Worm (Caenorhabditis elegans) whole organism, young adult: ENCODE measurements around the gene dhs-18.

Experiments used
- C06A6.2 ChIP-seq: fragments of 200-800 bp; sonication (Bioruptor generic); conservative IDR thresholded peaks from 2 replicates; pipeline ENCODE4 v1.3.6; 2022; ENCODE audit warnings: missing genetic modification characterization, missing compliant biosample characterization
- D2030.7 ChIP-seq: fragments of 200-800 bp; sonication (Bioruptor generic); IDR thresholded peaks from 2 replicates; pipeline ENCODE4 v1.3.6; 2022; ENCODE audit warnings: missing genetic modification reagents, missing genetic modification characterization, missing compliant biosample characterization
- F22D6.2 ChIP-seq: sonication (generic microtip); optimal IDR thresholded peaks from 2 replicates; lab custom pipeline; 2016; ENCODE audit warnings: mild to moderate bottlenecking, missing genetic modification characterization, missing compliant biosample characterization
- F23B12.7 ChIP-seq: sonication (generic microtip); optimal IDR thresholded peaks from 2 replicates; lab custom pipeline; 2017; ENCODE audit warnings: missing genetic modification characterization, mild to moderate bottlenecking, missing compliant biosample characterization, antibody characterized with exemption, moderate library complexity; ENCODE audit not compliant: insufficient read depth
- F33H1.4 ChIP-seq: fragments of 200-800 bp; sonication (Bioruptor generic); IDR thresholded peaks from 2 replicates; pipeline ENCODE4 v1.3.6; 2022; ENCODE audit warnings: missing genetic modification reagents, missing genetic modification characterization, missing compliant biosample characterization
- F57A8.1 ChIP-seq: fragments of 200-800 bp; sonication (Bioruptor generic); optimal IDR thresholded peaks from 2 replicates; lab custom pipeline; 2018; ENCODE audit warnings: mild to moderate bottlenecking, missing genetic modification characterization, moderate library complexity, missing compliant biosample characterization
- K11D2.4 ChIP-seq: fragments of 200-800 bp; sonication (Bioruptor generic); IDR thresholded peaks from 2 replicates; pipeline ENCODE4 v1.3.6; 2022; ENCODE audit warnings: missing genetic modification reagents, missing genetic modification characterization, missing compliant biosample characterization
- T07F8.4 ChIP-seq: sonication (generic microtip); optimal IDR thresholded peaks from 2 replicates; lab custom pipeline; 2016; ENCODE audit warnings: mild to moderate bottlenecking, missing genetic modification characterization, moderate library complexity, missing compliant biosample characterization
- T26A5.8 ChIP-seq: sonication (generic microtip); optimal IDR thresholded peaks from 2 replicates; lab custom pipeline; 2016; ENCODE audit warnings: missing genetic modification characterization, missing compliant biosample characterization
- ZK185.1 ChIP-seq: sonication (generic microtip); optimal IDR thresholded peaks from 2 replicates; lab custom pipeline; 2016; ENCODE audit warnings: mild to moderate bottlenecking, missing genetic modification characterization, missing compliant biosample characterization; ENCODE audit not compliant: poor library complexity, severe bottlenecking
- akir-1 ChIP-seq: fragments of 200-800 bp; sonication (Bioruptor generic); optimal IDR thresholded peaks from 2 replicates; lab custom pipeline; 2018; ENCODE audit warnings: mild to moderate bottlenecking, missing genetic modification characterization, moderate library complexity, missing compliant biosample characterization
- ama-1 ChIP-seq, 3 experiments: fragments of 150-350 bp in 1 of 3; sonication (generic microtip) in 2 of 3; optimal IDR thresholded peaks; 2 replicates each; lab custom pipeline; 2014 to 2018; ENCODE audit warnings: missing biosample characterization in 2 of 3, missing genetic modification characterization in 2 of 3, missing genetic modification reagents in 2 of 3
- aptf-2 ChIP-seq: fragments of 200-800 bp; sonication (Bioruptor generic); conservative IDR thresholded peaks from 2 replicates; pipeline ENCODE4 v1.3.6; 2022; ENCODE audit warnings: missing genetic modification reagents, missing genetic modification characterization, missing compliant biosample characterization
- ccch-3 ChIP-seq: fragments of 200-800 bp; sonication (Bioruptor generic); optimal IDR thresholded peaks from 2 replicates; lab custom pipeline; 2018; ENCODE audit warnings: mild to moderate bottlenecking, missing genetic modification characterization, missing compliant biosample characterization
- ceh-100 ChIP-seq: fragments of 200-800 bp; sonication (Bioruptor generic); IDR thresholded peaks from 2 replicates; pipeline ENCODE4 v1.3.6; 2022; ENCODE audit warnings: missing genetic modification reagents, missing genetic modification characterization, missing compliant biosample characterization
- chd-7 ChIP-seq: sonication (generic microtip); optimal IDR thresholded peaks from 2 replicates; lab custom pipeline; 2016; ENCODE audit warnings: mild to moderate bottlenecking, missing genetic modification characterization, moderate library complexity, missing compliant biosample characterization
- die-1 ChIP-seq: sonication (generic microtip); optimal IDR thresholded peaks from 2 replicates; lab custom pipeline; 2016; ENCODE audit warnings: missing genotype, mild to moderate bottlenecking, missing genetic modification characterization, missing compliant biosample characterization
- ekl-4 ChIP-seq: fragments of 200-800 bp; sonication (Bioruptor generic); IDR thresholded peaks from 2 replicates; pipeline ENCODE4 v1.3.6; 2022; ENCODE audit warnings: missing genetic modification reagents, missing genetic modification characterization, missing compliant biosample characterization
- ets-4 ChIP-seq: fragments of 200-800 bp; sonication (Bioruptor generic); optimal IDR thresholded peaks from 2 replicates; lab custom pipeline; 2018; ENCODE audit warnings: mild to moderate bottlenecking, missing genetic modification characterization, missing compliant biosample characterization
- gei-17 ChIP-seq: fragments of 200-800 bp; sonication (Bioruptor generic); optimal IDR thresholded peaks from 2 replicates; lab custom pipeline; 2018; ENCODE audit warnings: mild to moderate bottlenecking, missing genetic modification characterization, missing compliant biosample characterization
- him-1 ChIP-seq: sonication (generic microtip); optimal IDR thresholded peaks from 2 replicates; lab custom pipeline; 2016; ENCODE audit warnings: missing genotype, missing genetic modification reagents, missing genetic modification characterization, missing compliant biosample characterization
- hmg-1.2 ChIP-seq: fragments of 200-800 bp; sonication (Bioruptor generic); IDR thresholded peaks from 2 replicates; pipeline ENCODE4 v1.3.6; 2022; ENCODE audit warnings: missing genetic modification reagents, missing genetic modification characterization, missing compliant biosample characterization
- let-607 ChIP-seq, 2 experiments: fragments of 200-800 bp in 1 of 2; sonication (Bioruptor generic) in 1 of 2; sonication (generic microtip) in 1 of 2; optimal IDR thresholded peaks; 2 replicates each; lab custom pipeline; 2016 to 2018; ENCODE audit warnings: mild to moderate bottlenecking in 2 of 2, missing compliant biosample characterization in 2 of 2, missing genetic modification characterization in 2 of 2, moderate library complexity in 2 of 2, missing genotype in 1 of 2
- lsl-1 ChIP-seq: fragments of 200-800 bp; sonication (Bioruptor generic); optimal IDR thresholded peaks from 2 replicates; lab custom pipeline; 2018; ENCODE audit warnings: mild to moderate bottlenecking, missing genetic modification characterization, moderate library complexity, missing compliant biosample characterization
- lsy-27 ChIP-seq: sonication (generic microtip); optimal IDR thresholded peaks from 2 replicates; lab custom pipeline; 2017; ENCODE audit warnings: missing genetic modification characterization, mild to moderate bottlenecking, missing compliant biosample characterization, antibody characterized with exemption, missing genotype, borderline replicate concordance; ENCODE audit not compliant: insufficient read depth
- madf-3 ChIP-seq: fragments of 200-800 bp; sonication (Bioruptor generic); IDR thresholded peaks from 2 replicates; pipeline ENCODE4 v1.3.6; 2022; ENCODE audit warnings: missing genetic modification reagents, missing genetic modification characterization, missing compliant biosample characterization
- mel-28 ChIP-seq: sonication (generic microtip); optimal IDR thresholded peaks from 2 replicates; lab custom pipeline; 2016; ENCODE audit warnings: borderline replicate concordance, mild to moderate bottlenecking, missing genetic modification characterization, missing compliant biosample characterization
- mxl-1 ChIP-seq: sonication (generic microtip); optimal IDR thresholded peaks from 2 replicates; lab custom pipeline; 2016; ENCODE audit warnings: missing genetic modification characterization, missing compliant biosample characterization
- nfyb-1 ChIP-seq: fragments of 200-800 bp; sonication (Bioruptor generic); IDR thresholded peaks from 2 replicates; pipeline ENCODE4 v1.3.6; 2022; ENCODE audit warnings: missing genetic modification reagents, missing genetic modification characterization, missing compliant biosample characterization
- nhr-80 ChIP-seq: sonication (generic microtip); optimal IDR thresholded peaks from 2 replicates; lab custom pipeline; 2016; ENCODE audit warnings: missing genetic modification characterization, missing compliant biosample characterization
- pbrm-1 ChIP-seq: fragments of 200-800 bp; sonication (Bioruptor generic); IDR thresholded peaks from 2 replicates; pipeline ENCODE4 v1.3.6; 2022; ENCODE audit warnings: missing genetic modification reagents, missing genetic modification characterization, missing compliant biosample characterization
- snpc-1.3 ChIP-seq: sonication (generic microtip); optimal IDR thresholded peaks from 2 replicates; lab custom pipeline; 2017; ENCODE audit warnings: missing genetic modification characterization, mild to moderate bottlenecking, missing compliant biosample characterization, antibody characterized with exemption, moderate library complexity, missing genotype, missing genetic modification reagents; ENCODE audit not compliant: insufficient read depth
- snpc-4 ChIP-seq, 5 experiments: fragments of 150-350 bp in 1 of 5; sonication (generic microtip) in 4 of 5; optimal IDR thresholded peaks; 2 replicates each; lab custom pipeline; 2014 to 2018; ENCODE audit warnings: missing genetic modification characterization in 5 of 5, missing biosample characterization in 3 of 5, antibody characterized with exemption in 2 of 5, mild to moderate bottlenecking in 2 of 5, missing compliant biosample characterization in 2 of 5, missing genotype in 2 of 5, moderate library complexity in 2 of 5, missing genetic modification reagents in 1 of 5
- unc-130 ChIP-seq: sonication (generic microtip); optimal IDR thresholded peaks from 2 replicates; lab custom pipeline; 2016; ENCODE audit warnings: missing genetic modification reagents, missing genetic modification characterization, missing compliant biosample characterization
- unc-62 ChIP-seq: fragments of 150-350 bp; optimal IDR thresholded peaks from 2 replicates; lab custom pipeline; 2014; ENCODE audit warnings: missing biosample characterization, missing genetic modification reagents, missing genetic modification characterization
- ztf-22 ChIP-seq: fragments of 200-800 bp; sonication (Bioruptor generic); optimal IDR thresholded peaks from 2 replicates; lab custom pipeline; 2018; ENCODE audit warnings: mild to moderate bottlenecking, missing genetic modification characterization, moderate library complexity, missing compliant biosample characterization
- ztf-26 ChIP-seq: sonication (generic microtip); optimal IDR thresholded peaks from 2 replicates; lab custom pipeline; 2017; ENCODE audit warnings: missing genetic modification characterization, missing compliant biosample characterization
- ztf-3 ChIP-seq: fragments of 200-800 bp; sonication (Bioruptor generic); optimal IDR thresholded peaks from 2 replicates; lab custom pipeline; 2018; ENCODE audit warnings: mild to moderate bottlenecking, missing genetic modification characterization, missing compliant biosample characterization
- ztf-6 ChIP-seq: fragments of 200-800 bp; sonication (Bioruptor generic); IDR thresholded peaks from 2 replicates; pipeline ENCODE4 v1.3.6; 2022; ENCODE audit warnings: missing genetic modification reagents, missing genetic modification characterization, missing compliant biosample characterization

The dhs-18 gene

ce11 chrV:11039379-11039954 is 7.2 kb downstream of the dhs-18 start, which contains the start of gene pak-2 (continued):
- TF ChIP-seq lsy-27 (tag; lab: Kevin White, UChicago) = no peak
- TF ChIP-seq nhr-80 (tag; lab: Kevin White, UChicago) = peak; percentile 59
- TF ChIP-seq ztf-6 (GFP tag; lab: Robert Waterston, UW) = no peak
- TF ChIP-seq K11D2.4 = no peak
- no peak for TF ChIP-seq madf-3 (GFP tag; lab: Robert Waterston, UW)
- TF ChIP-seq gei-17 (GFP tag; lab: Kevin White, UChicago) = no peak
- TF ChIP-seq F23B12.7 (tag; lab: Kevin White, UChicago) = peak; percentile 86
- TF ChIP-seq pbrm-1 = peak; percentile 54; the same call in 1 of the 2 replicates
- TF ChIP-seq T07F8.4 (tag; lab: Kevin White, UChicago) = no peak
- no peak for TF ChIP-seq snpc-1.3 (tag; lab: Kevin White, UChicago)
- no peak for TF ChIP-seq die-1
- no peak for TF ChIP-seq T26A5.8
- TF ChIP-seq ama-1 (optimal IDR thresholded peaks at IDR 0.05; lab: Kevin White, UChicago) = no peak
- no peak for TF ChIP-seq ama-1 (GFP tag; optimal IDR thresholded peaks at IDR 0.05; lab: Kevin White, UChicago)
- no peak for TF ChIP-seq ekl-4 (GFP tag; lab: Robert Waterston, UW)
- TF ChIP-seq let-607 (tag; optimal IDR thresholded peaks at IDR 0.05; lab: Kevin White, UChicago) = peak in 1 of 2 experiments; percentile 3
- TF ChIP-seq F33H1.4 = no peak
- TF ChIP-seq mxl-1 = no peak
- TF ChIP-seq lsl-1 = no peak
- TF ChIP-seq mel-28 (tag; lab: Kevin White, UChicago) = no peak
- TF ChIP-seq ztf-3 (GFP tag; lab: Kevin White, UChicago) = no peak
- TF ChIP-seq unc-62 (GFP tag; lab: Kevin White, UChicago) = no peak
- TF ChIP-seq ceh-100 (GFP tag; lab: Robert Waterston, UW) = peak; percentile 96
- TF ChIP-seq F57A8.1 = no peak
- TF ChIP-seq hmg-1.2 (GFP tag; lab: Robert Waterston, UW) = peak; percentile 58; the same call in 1 of the 2 replicates
- TF ChIP-seq ccch-3 (GFP tag; lab: Kevin White, UChicago) = peak; percentile 73
- no peak for TF ChIP-seq him-1 (tag; lab: Kevin White, UChicago)
- 0 out of 2 replicates have a peak, but pooled peaks have one; percentile 36 for TF ChIP-seq aptf-2 (GFP tag; lab: Robert Waterston, UW)
- no peak for TF ChIP-seq ets-4 (GFP tag; lab: Kevin White, UChicago)
- no peak for TF ChIP-seq ztf-26 (tag; lab: Kevin White, UChicago)
- TF ChIP-seq, all 124 proteins: peak for 29

- TF ChIP-seq D2030.7 (no peak), unc-130 (GFP tag; lab: Kevin White, UChicago) (no peak), F22D6.2 (tag; lab: Kevin White, UChicago) (no peak), chd-7 (tag; lab: Kevin White, UChicago) (no peak), ZK185.1 (tag; lab: Kevin White, UChicago) (no peak), C06A6.2 (no peak), ztf-3 (GFP tag; lab: Kevin White, UChicago) (no peak), gei-17 (GFP tag; lab: Kevin White, UChicago) (no peak), snpc-4 (GFP tag; optimal IDR thresholded peaks at IDR 0.05; lab: Kevin White, UChicago) (no peak), snpc-4 (tag; optimal IDR thresholded peaks at IDR 0.05; lab: Kevin White, UChicago) (no peak), mxl-1 (no peak), akir-1 (GFP tag; lab: Kevin White, UChicago) (no peak), ztf-22 (GFP tag; lab: Kevin White, UChicago) (no peak), lsl-1 (no peak), nfyb-1 (GFP tag; lab: Robert Waterston, UW) (no peak), F57A8.1 (no peak)
Measured at ce11 chrV:11034748-11035147, 11.9 kb downstream of the dhs-18 start, which contains the start of gene pptr-2. Gene pptr-2 (minus strand): TSS chrV:11034931.
